Worm (Caenorhabditis elegans): ENCODE results near the gene rac-2.
A peak's percentile ranks its signal among the peaks of the same experiment; 100 is the strongest.

The rac-2 gene

ce11 chrIV:16330508-16330907 is 22.5 kb downstream of the rac-2 start:
- TF ChIP-seq sdc-2 (tag; optimal IDR thresholded peaks at IDR 0.05): peak; percentile 4
- peak; percentile 9 for TF ChIP-seq ref-2 (tag; optimal IDR thresholded peaks at IDR 0.05)
- no peak for TF ChIP-seq unc-55 (GFP tag; optimal IDR thresholded peaks at IDR 0.05)

ce11 chrIV:16332585-16332984 is 24.6 kb downstream of the rac-2 start, which contains the start of gene srz-71:
Gene srz-71 (plus strand): TSS chrIV:16332885.
- TF ChIP-seq pag-3 (tag; optimal IDR thresholded peaks at IDR 0.05; ENCODE audit: borderline replicate concordance) (no peak), pha-4 (tag; optimal IDR thresholded peaks at IDR 0.05) (no peak), hlh-13 (GFP tag; optimal IDR thresholded peaks at IDR 0.05) (no peak), K09A11.1 (tag; optimal IDR thresholded peaks at IDR 0.05; ENCODE audit: insufficient read depth) (no peak), ceh-2 (tag; optimal IDR thresholded peaks at IDR 0.05) (no peak), elt-2 (tag; optimal IDR thresholded peaks at IDR 0.05) (no peak), F13H6.1 (tag; optimal IDR thresholded peaks at IDR 0.05) (no peak), pha-2 (tag; optimal IDR thresholded peaks at IDR 0.05) (no peak), sox-4 (tag; optimal IDR thresholded peaks at IDR 0.05) (no peak), pat-9 (tag; optimal IDR thresholded peaks at IDR 0.05) (no peak), ztf-16 (tag; optimal IDR thresholded peaks at IDR 0.05) (no peak), pax-1 (tag; optimal IDR thresholded peaks at IDR 0.05) (no peak), ceh-48 (tag; optimal IDR thresholded peaks at IDR 0.05) (no peak), fkh-10 (GFP tag; optimal IDR thresholded peaks at IDR 0.05) (no peak), ama-1 (optimal IDR thresholded peaks at IDR 0.05) (no peak), fax-1 (tag; optimal IDR thresholded peaks at IDR 0.05) (no peak), ttx-3 (tag; optimal IDR thresholded peaks at IDR 0.05) (no peak), ahr-1 (tag; optimal IDR thresholded peaks at IDR 0.05) (no peak), tbx-7 (tag; optimal IDR thresholded peaks at IDR 0.05) (no peak), nfya-1 (tag; optimal IDR thresholded peaks at IDR 0.05) (no peak)

- TF ChIP-seq elt-4 (tag; optimal IDR thresholded peaks at IDR 0.05) (peak; percentile 62), unc-42 (tag; optimal IDR thresholded peaks at IDR 0.05) (no peak)
These were observed 25.1 kb downstream of the rac-2 start for ce11 chrIV:16333121-16333520.

- TF ChIP-seq ceh-31 (tag; optimal IDR thresholded peaks at IDR 0.05): no peak
- TF ChIP-seq pax-1 (tag; optimal IDR thresholded peaks at IDR 0.05): no peak
- no peak for TF ChIP-seq ceh-30 (tag; optimal IDR thresholded peaks at IDR 0.05)
- TF ChIP-seq ttx-3 (tag; optimal IDR thresholded peaks at IDR 0.05): no peak
- TF ChIP-seq hlh-6 (tag; optimal IDR thresholded peaks at IDR 0.05): no peak
- no peak for TF ChIP-seq zip-5 (tag; optimal IDR thresholded peaks at IDR 0.05)
- no peak for TF ChIP-seq ceh-2 (tag; optimal IDR thresholded peaks at IDR 0.05)
- TF ChIP-seq K02D7.2 (tag; optimal IDR thresholded peaks at IDR 0.05): no peak
- no peak for TF ChIP-seq ama-1 (optimal IDR thresholded peaks at IDR 0.05)
- TF ChIP-seq tbx-2 (tag; optimal IDR thresholded peaks at IDR 0.05): no peak
- no peak for TF ChIP-seq syd-9 (tag; optimal IDR thresholded peaks at IDR 0.05)
- TF ChIP-seq nhr-11 (tag; optimal IDR thresholded peaks at IDR 0.05): no peak
- TF ChIP-seq madf-2 (tag; optimal IDR thresholded peaks at IDR 0.05): no peak
- TF ChIP-seq fkh-10 (GFP tag; optimal IDR thresholded peaks at IDR 0.05): no peak
- TF ChIP-seq hlh-8 (tag; optimal IDR thresholded peaks at IDR 0.05): no peak
- no peak for TF ChIP-seq odd-2 (tag; optimal IDR thresholded peaks at IDR 0.05)
These were observed 27.0 kb downstream of the rac-2 start, which contains the start of gene srz-38 for ce11 chrIV:16335037-16335436. Gene srz-38 (plus strand): TSS chrIV:16335337.

- TF ChIP-seq unc-55 (GFP tag; optimal IDR thresholded peaks at IDR 0.05) (no peak), ceh-6 (GFP tag; optimal IDR thresholded peaks at IDR 0.05) (no peak), madf-2 (tag; optimal IDR thresholded peaks at IDR 0.05) (no peak), pqm-1 (tag; optimal IDR thresholded peaks at IDR 0.05) (no peak), hlh-30 (tag; optimal IDR thresholded peaks at IDR 0.05; ENCODE audit: insufficient read depth) (no peak), gmeb-2 (tag; optimal IDR thresholded peaks at IDR 0.05) (no peak), ama-1 (optimal IDR thresholded peaks at IDR 0.05) (no peak), C38D4.7 (GFP tag; optimal IDR thresholded peaks at IDR 0.05) (no peak), sdc-2 (tag; optimal IDR thresholded peaks at IDR 0.05) (no peak), Y22D7AL.16 (tag; optimal IDR thresholded peaks at IDR 0.05) (no peak), odd-2 (tag; optimal IDR thresholded peaks at IDR 0.05) (no peak), lin-11 (tag; optimal IDR thresholded peaks at IDR 0.05) (no peak), dve-1 (tag; optimal IDR thresholded peaks at IDR 0.05) (no peak), unc-86 (tag; optimal IDR thresholded peaks at IDR 0.05) (no peak)
These were observed 28.7 kb downstream of the rac-2 start, which contains the start of gene C35D6.13 for ce11 chrIV:16336721-16337120. Gene C35D6.13 (plus strand): TSS chrIV:16337021.
